Fruit fly (Drosophila melanogaster) whole organism, embryonic: Measurements from ENCODE around the gene PIG-S.

ENCODE experiments used
- Abd-B ChIP-seq: fragments of 200-800 bp; sonication (Bioruptor generic); optimal IDR thresholded peaks from 2 replicates; lab custom pipeline; 2018; ENCODE audit warnings: missing biosample characterization, mild to moderate bottlenecking, missing genetic modification characterization, moderate library complexity
- Aef1 ChIP-seq: fragments of 200-800 bp; sonication (Bioruptor generic); IDR thresholded peaks from 3 replicates; pipeline ENCODE4 v1.3.6; 2022; ENCODE audit warnings: missing biosample characterization, missing genetic modification characterization
- Atf6 ChIP-seq: fragments of 200-800 bp; sonication (Bioruptor generic); IDR thresholded peaks from 2 replicates; pipeline ENCODE4 v1.3.6; 2022; ENCODE audit warnings: missing biosample characterization, missing genetic modification characterization
- CG10147 ChIP-seq: fragments of 200-800 bp; sonication (Bioruptor generic); optimal IDR thresholded peaks from 2 replicates; lab custom pipeline; 2019; ENCODE audit warnings: missing biosample characterization, mild to moderate bottlenecking, missing genetic modification characterization, moderate library complexity
- CG10462 ChIP-seq: fragments of 200-800 bp; sonication (Bioruptor generic); optimal IDR thresholded peaks from 2 replicates; lab custom pipeline; 2016; ENCODE audit warnings: missing biosample characterization, missing genetic modification characterization
- CG10543 ChIP-seq: fragments of 200-800 bp; sonication (Bioruptor generic); optimal IDR thresholded peaks from 3 replicates; lab custom pipeline; 2017; ENCODE audit warnings: missing biosample characterization, mild to moderate bottlenecking, missing genetic modification characterization, moderate library complexity
- CG10979 ChIP-seq: fragments of 200-800 bp; sonication (Bioruptor generic); optimal IDR thresholded peaks from 2 replicates; lab custom pipeline; 2018; ENCODE audit warnings: missing biosample characterization, mild to moderate bottlenecking, missing genetic modification characterization, moderate library complexity
- CG11247 ChIP-seq: fragments of 200-800 bp; sonication (Bioruptor generic); IDR thresholded peaks from 2 replicates; pipeline ENCODE4 v1.3.6; 2022; ENCODE audit warnings: missing biosample characterization, missing genetic modification characterization
- CG11456 ChIP-seq: fragments of 200-800 bp; sonication (Bioruptor generic); IDR thresholded peaks from 3 replicates; pipeline ENCODE4 v1.3.6; 2022; ENCODE audit warnings: missing biosample characterization, missing genetic modification characterization
- CG11504 ChIP-seq: fragments of 200-800 bp; sonication (Bioruptor generic); optimal IDR thresholded peaks from 3 replicates; lab custom pipeline; 2019; ENCODE audit warnings: missing biosample characterization, mild to moderate bottlenecking, missing genetic modification characterization, moderate library complexity
- CG11695 ChIP-seq: fragments of 200-800 bp; sonication (Bioruptor generic); IDR thresholded peaks from 3 replicates; pipeline ENCODE4 v1.3.6; 2022; ENCODE audit warnings: missing biosample characterization, missing genetic modification characterization
- CG12299 ChIP-seq: fragments of 200-800 bp; sonication (Bioruptor generic); optimal IDR thresholded peaks from 2 replicates; lab custom pipeline; 2018; ENCODE audit warnings: missing biosample characterization, mild to moderate bottlenecking, missing genetic modification characterization
- CG13296 ChIP-seq: fragments of 200-800 bp; sonication (Bioruptor generic); optimal IDR thresholded peaks from 3 replicates; lab custom pipeline; 2018; ENCODE audit warnings: missing biosample characterization, mild to moderate bottlenecking, missing genetic modification characterization
- CG14965 ChIP-seq: fragments of 200-800 bp; sonication (Bioruptor generic); optimal IDR thresholded peaks from 2 replicates; lab custom pipeline; 2016; ENCODE audit warnings: missing biosample characterization, missing genetic modification characterization, borderline replicate concordance
- CG15269 ChIP-seq: fragments of 200-800 bp; sonication (Bioruptor generic); optimal IDR thresholded peaks from 2 replicates; lab custom pipeline; 2018; ENCODE audit warnings: missing biosample characterization, mild to moderate bottlenecking, missing genetic modification characterization, moderate library complexity
- CG15696 ChIP-seq: fragments of 200-800 bp; sonication (Bioruptor generic); optimal IDR thresholded peaks from 2 replicates; lab custom pipeline; 2019; ENCODE audit warnings: missing biosample characterization, mild to moderate bottlenecking, missing genetic modification characterization, moderate library complexity
- CG2199 ChIP-seq: fragments of 200-800 bp; sonication (Bioruptor generic); IDR thresholded peaks from 3 replicates; pipeline ENCODE4 v1.3.6; 2022; ENCODE audit warnings: missing biosample characterization, missing genetic modification characterization
- CG2712 ChIP-seq: fragments of 200-800 bp; optimal IDR thresholded peaks from 3 replicates; lab custom pipeline; 2019; ENCODE audit warnings: missing biosample characterization, mild to moderate bottlenecking, missing genetic modification characterization, moderate library complexity
- CG31224 ChIP-seq: fragments of 200-800 bp; sonication (Bioruptor generic); IDR thresholded peaks from 2 replicates; pipeline ENCODE4 v1.3.6; 2022; ENCODE audit warnings: missing biosample characterization, missing genetic modification characterization
- CG34422 ChIP-seq: fragments of 200-800 bp; sonication (Bioruptor generic); IDR thresholded peaks from 3 replicates; pipeline ENCODE4 v1.3.6; 2022; ENCODE audit warnings: missing biosample characterization, missing genetic modification characterization
- CG43689 ChIP-seq: fragments of 200-800 bp; sonication (Bioruptor generic); IDR thresholded peaks from 2 replicates; pipeline ENCODE4 v1.3.6; 2022; ENCODE audit warnings: missing biosample characterization, missing genetic modification characterization
- CG6813 ChIP-seq: fragments of 200-800 bp; sonication (Bioruptor generic); optimal IDR thresholded peaks from 2 replicates; lab custom pipeline; 2017; ENCODE audit warnings: missing biosample characterization, missing genetic modification characterization, mild to moderate bottlenecking, moderate library complexity, missing genetic modification reagents
- CG8281 ChIP-seq: fragments of 200-800 bp; sonication (Bioruptor generic); optimal IDR thresholded peaks from 2 replicates; lab custom pipeline; 2018; ENCODE audit warnings: missing biosample characterization, mild to moderate bottlenecking, missing genetic modification characterization, moderate library complexity
- CG9437 ChIP-seq: fragments of 200-800 bp; sonication (Bioruptor generic); optimal IDR thresholded peaks from 2 replicates; lab custom pipeline; 2018; ENCODE audit warnings: missing biosample characterization, mild to moderate bottlenecking, missing genetic modification characterization
- CoRest ChIP-seq: fragments of 200-800 bp; sonication (Bioruptor generic); optimal IDR thresholded peaks from 3 replicates; lab custom pipeline; 2018; ENCODE audit warnings: missing biosample characterization, mild to moderate bottlenecking, missing genetic modification characterization, moderate library complexity
- Dfd ChIP-seq, 2 experiments: fragments of >200 bp; optimal IDR thresholded peaks; 2 replicates each; lab custom pipeline; 2017; ENCODE audit warnings: missing biosample characterization in 2 of 2, missing genetic modification characterization in 2 of 2
- E2f1 ChIP-seq: fragments of 200-800 bp; sonication (Bioruptor generic); IDR thresholded peaks from 2 replicates; pipeline ENCODE4 v1.3.6; 2022; ENCODE audit warnings: missing biosample characterization, missing genetic modification characterization
- H15 ChIP-seq: fragments of 200-800 bp; sonication (Bioruptor generic); IDR thresholded peaks from 3 replicates; pipeline ENCODE4 v1.3.6; 2022; ENCODE audit warnings: missing biosample characterization, missing genetic modification characterization
- Jarid2 ChIP-seq: fragments of 200-800 bp; sonication (Bioruptor generic); optimal IDR thresholded peaks from 3 replicates; lab custom pipeline; 2017; ENCODE audit warnings: mild to moderate bottlenecking, missing biosample characterization, missing genetic modification reagents, missing genetic modification characterization
- Lpt ChIP-seq: fragments of >200 bp; optimal IDR thresholded peaks from 2 replicates; lab custom pipeline; 2018; ENCODE audit warnings: missing biosample characterization, missing genetic modification characterization
- Mad ChIP-seq: fragments of 200-800 bp; sonication (Bioruptor generic); optimal IDR thresholded peaks from 2 replicates; lab custom pipeline; 2016; ENCODE audit warnings: missing biosample characterization, missing genetic modification characterization
- Mrtf ChIP-seq: fragments of 200-800 bp; sonication (Bioruptor generic); IDR thresholded peaks from 3 replicates; pipeline ENCODE4 v1.3.6; 2022; ENCODE audit warnings: missing biosample characterization, missing genetic modification characterization
- Myb ChIP-seq: fragments of 200-800 bp; sonication (Bioruptor generic); optimal IDR thresholded peaks from 2 replicates; lab custom pipeline; 2016; ENCODE audit warnings: missing biosample characterization, missing genetic modification characterization
- NC2β ChIP-seq: fragments of 200-800 bp; sonication (Bioruptor generic); optimal IDR thresholded peaks from 2 replicates; lab custom pipeline; 2016; ENCODE audit warnings: missing biosample characterization, missing genetic modification characterization
- al ChIP-seq: fragments of 200-800 bp; sonication (Bioruptor generic); IDR thresholded peaks from 2 replicates; pipeline ENCODE4 v1.3.6; 2022; ENCODE audit warnings: missing biosample characterization, missing genetic modification characterization
- ara ChIP-seq: fragments of 200-800 bp; sonication (Bioruptor generic); IDR thresholded peaks from 2 replicates; pipeline ENCODE4 v1.3.6; 2022; ENCODE audit warnings: missing biosample characterization, missing genetic modification characterization
- bowl ChIP-seq: fragments of 200-800 bp; sonication (Bioruptor generic); IDR thresholded peaks from 2 replicates; pipeline ENCODE4 v1.3.6; 2022; ENCODE audit warnings: missing biosample characterization, missing genetic modification characterization
- chn ChIP-seq: fragments of 200-800 bp; sonication (Bioruptor generic); optimal IDR thresholded peaks from 2 replicates; lab custom pipeline; 2016; ENCODE audit warnings: missing biosample characterization, missing genetic modification characterization
- ci ChIP-seq: fragments of 200-800 bp; sonication (Bioruptor generic); IDR thresholded peaks from 3 replicates; pipeline ENCODE4 v1.3.6; 2022; ENCODE audit warnings: missing biosample characterization, missing genetic modification characterization
- croc ChIP-seq: fragments of 200-800 bp; sonication (Bioruptor generic); conservative IDR thresholded peaks from 3 replicates; pipeline ENCODE4 v1.3.6; 2022; ENCODE audit warnings: missing biosample characterization, missing genetic modification characterization
- ftz-f1 ChIP-seq: fragments of 200-800 bp; sonication (Bioruptor generic); optimal IDR thresholded peaks from 2 replicates; lab custom pipeline; 2016; ENCODE audit warnings: missing biosample characterization, missing genetic modification characterization
- gsb-n ChIP-seq: fragments of 200-800 bp; sonication (Bioruptor generic); optimal IDR thresholded peaks from 3 replicates; lab custom pipeline; 2018; ENCODE audit warnings: missing biosample characterization, mild to moderate bottlenecking, missing genetic modification characterization
- jing ChIP-seq: fragments of 200-800 bp; sonication (Bioruptor generic); optimal IDR thresholded peaks from 2 replicates; lab custom pipeline; 2018; ENCODE audit warnings: missing biosample characterization, mild to moderate bottlenecking, missing genetic modification characterization
- oc ChIP-seq: fragments of 200-800 bp; sonication (Bioruptor generic); optimal IDR thresholded peaks from 2 replicates; lab custom pipeline; 2018; ENCODE audit warnings: missing biosample characterization, mild to moderate bottlenecking, missing genetic modification characterization, moderate library complexity
- psq ChIP-seq: fragments of 200-800 bp; sonication (Bioruptor generic); optimal IDR thresholded peaks from 2 replicates; lab custom pipeline; 2017; ENCODE audit warnings: missing biosample characterization, missing genetic modification characterization
- ro ChIP-seq: fragments of 200-800 bp; sonication (Bioruptor generic); IDR thresholded peaks from 2 replicates; pipeline ENCODE4 v1.3.6; 2022; ENCODE audit warnings: missing biosample characterization, missing genetic modification characterization
- run ChIP-seq: fragments of 200-800 bp; sonication (Bioruptor generic); optimal IDR thresholded peaks from 3 replicates; lab custom pipeline; 2018; ENCODE audit warnings: missing biosample characterization, mild to moderate bottlenecking, missing genetic modification characterization
- stwl ChIP-seq: fragments of 200-800 bp; sonication (Bioruptor generic); optimal IDR thresholded peaks from 3 replicates; lab custom pipeline; 2018; ENCODE audit warnings: missing biosample characterization, mild to moderate bottlenecking, missing genetic modification characterization, moderate library complexity
- tap ChIP-seq: fragments of 200-800 bp; optimal IDR thresholded peaks from 3 replicates; lab custom pipeline; 2019; ENCODE audit warnings: missing biosample characterization, mild to moderate bottlenecking, missing genetic modification characterization, moderate library complexity
- tna ChIP-seq: fragments of 200-800 bp; sonication (Bioruptor generic); IDR thresholded peaks from 2 replicates; pipeline ENCODE4 v1.3.6; 2022; ENCODE audit warnings: missing biosample characterization, missing genetic modification characterization; ENCODE audit not compliant: partially characterized antibody
- tup ChIP-seq: fragments of 200-800 bp; sonication (Bioruptor generic); optimal IDR thresholded peaks from 2 replicates; lab custom pipeline; 2016; ENCODE audit warnings: missing biosample characterization, mild to moderate bottlenecking, missing genetic modification characterization, moderate library complexity

The PIG-S gene

dm6 chr3R:24962470-24962869 lies 44.8 kb upstream of the PIG-S start:
- TF ChIP-seq Lpt (GFP tag; lab: Kevin White, UChicago) (no peak), E2f1 (peak; percentile 65), Mad (GFP tag; lab: Kevin White, UChicago) (peak; percentile 38), CG11456 (GFP tag; lab: Robert Waterston, UW) (peak; percentile 66; the same call in 1 of the 3 replicates), run (tag; lab: Kevin White, UChicago) (peak; percentile 49), Jarid2 (peak; percentile 5), Atf6 (no peak; the same call in 1 of the 2 replicates), ara (peak; percentile 58), al (GFP tag; lab: Robert Waterston, UW) (peak; percentile 70), CG11247 (GFP tag; lab: Robert Waterston, UW) (no peak), ci (GFP tag; lab: Robert Waterston, UW) (peak; percentile 86), CG34422 (GFP tag; lab: Robert Waterston, UW) (peak; percentile 66; the same call in 2 of the 3 replicates), CG11504 (peak; percentile 80), Aef1 (peak; percentile 65), ro (no peak), Abd-B (GFP tag; lab: Kevin White, UChicago) (peak; percentile 56), tap (tag; lab: Kevin White, UChicago) (peak; percentile 44), croc (GFP tag; lab: Robert Waterston, UW) (peak; percentile 29; the same call in 1 of the 3 replicates), CG10543 (GFP tag; lab: Kevin White, UChicago) (no peak), stwl (tag; lab: Kevin White, UChicago) (no peak), NC2β (GFP tag; lab: Kevin White, UChicago) (no peak), CG15269 (tag; lab: Kevin White, UChicago) (peak; percentile 81), CG13296 (no peak), CG10462 (GFP tag; lab: Kevin White, UChicago) (no peak), Mrtf (GFP tag; lab: Robert Waterston, UW) (peak; percentile 69; the same call in 2 of the 3 replicates), CG9437 (peak; percentile 22), CG12299 (no peak), CG31224 (peak; percentile 65), gsb-n (tag; lab: Kevin White, UChicago) (no peak), bowl (GFP tag; lab: Robert Waterston, UW) (no peak), CG11695 (GFP tag; lab: Robert Waterston, UW) (0 out of 3 replicates have a peak, but pooled peaks have one; percentile 49), H15 (GFP tag; lab: Robert Waterston, UW) (peak; percentile 70; the same call in 1 of the 3 replicates), tup (GFP tag; lab: Kevin White, UChicago) (no peak), CG6813 (peak; percentile 36), CoRest (tag; lab: Kevin White, UChicago) (peak; percentile 66), jing (peak; percentile 62), oc (peak; percentile 55), CG15696 (tag; lab: Kevin White, UChicago) (no peak), CG43689 (peak; percentile 66), ftz-f1 (GFP tag; lab: Kevin White, UChicago) (no peak), CG8281 (peak; percentile 44), CG10979 (tag; lab: Kevin White, UChicago) (peak; percentile 40), psq (GFP tag; lab: Kevin White, UChicago) (no peak), CG2712 (tag; lab: Kevin White, UChicago) (peak; percentile 49), Dfd (GFP tag; optimal IDR thresholded peaks at IDR 0.05; lab: Kevin White, UChicago) (no peak), CG10147 (GFP tag; lab: Kevin White, UChicago) (peak; percentile 11), Myb (peak; percentile 29), CG14965 (GFP tag; lab: Kevin White, UChicago) (no peak), chn (GFP tag; lab: Kevin White, UChicago) (peak; percentile 18), tna (no peak), CG2199 (GFP tag; lab: Robert Waterston, UW) (no peak)
